Fruit fly (Drosophila melanogaster): ENCODE measurements around the gene hb.

- TF ChIP-seq CHES-1-like (GFP tag; optimal IDR thresholded peaks at IDR 0.05): no peak
- TF ChIP-seq NC2β (GFP tag; optimal IDR thresholded peaks at IDR 0.05): no peak
- TF ChIP-seq grn (GFP tag; optimal IDR thresholded peaks at IDR 0.05): no peak
- no peak for TF ChIP-seq esg (GFP tag; conservative IDR thresholded peaks at IDR 0.05)
- TF ChIP-seq row (GFP tag; IDR thresholded peaks at IDR 0.05): peak; percentile 14; the same call in 1 of the 3 replicates
- TF ChIP-seq Fer1 (GFP tag; optimal IDR thresholded peaks at IDR 0.05): peak; percentile 18
- TF ChIP-seq dmrt99B (tag; optimal IDR thresholded peaks at IDR 0.05): no peak
These were observed 41.6 kb upstream of the hb start for dm6 chr3R:8739161-8739783.

Data from whole organism, embryonic.